Worm (Caenorhabditis elegans) whole organism, midembryonic: ENCODE data around the gene T22C8.3.

ENCODE experiments used
- T22C8.4 ChIP-seq: fragments of 200-800 bp; sonication (Bioruptor generic); IDR thresholded peaks from 2 replicates; pipeline ENCODE4 v1.3.6; 2022; ENCODE audit warnings: missing genetic modification characterization, missing compliant biosample characterization
- cog-1 ChIP-seq: sonication (generic microtip); optimal IDR thresholded peaks from 2 replicates; lab custom pipeline; 2016; ENCODE audit warnings: missing genetic modification characterization, missing compliant biosample characterization
- flt-1 ChIP-seq: fragments of 200-800 bp; sonication (Bioruptor generic); IDR thresholded peaks from 2 replicates; pipeline ENCODE4 v1.3.6; 2022; ENCODE audit warnings: missing genetic modification characterization, missing compliant biosample characterization
- klf-2 ChIP-seq: fragments of 200-800 bp; sonication (Bioruptor generic); conservative IDR thresholded peaks from 2 replicates; pipeline ENCODE4 v1.3.6; 2022; ENCODE audit warnings: missing genetic modification reagents, missing genetic modification characterization, missing compliant biosample characterization
- med-1 ChIP-seq: sonication (generic microtip); optimal IDR thresholded peaks from 2 replicates; lab custom pipeline; 2017; ENCODE audit warnings: missing genetic modification characterization, mild to moderate bottlenecking, missing compliant biosample characterization, antibody characterized with exemption, missing genetic modification reagents; ENCODE audit not compliant: insufficient read depth
- ref-1 ChIP-seq: fragments of 200-800 bp; sonication (Bioruptor generic); conservative IDR thresholded peaks from 2 replicates; pipeline ENCODE4 v1.3.6; 2022; ENCODE audit warnings: missing genetic modification reagents, missing genetic modification characterization, missing compliant biosample characterization
- tab-1 ChIP-seq: fragments of 200-800 bp; sonication (Bioruptor generic); IDR thresholded peaks from 2 replicates; pipeline ENCODE4 v1.3.6; 2022; ENCODE audit warnings: missing genetic modification characterization, missing compliant biosample characterization
- ztf-23 ChIP-seq: fragments of 200-800 bp; sonication (Bioruptor generic); IDR thresholded peaks from 2 replicates; pipeline ENCODE4 v1.3.6; 2022; ENCODE audit warnings: missing genetic modification reagents, missing genetic modification characterization, missing compliant biosample characterization
- ztf-29 ChIP-seq: fragments of 200-800 bp; sonication (Bioruptor generic); IDR thresholded peaks from 2 replicates; pipeline ENCODE4 v1.3.6; 2022; ENCODE audit warnings: missing genetic modification reagents, missing genetic modification characterization, missing compliant biosample characterization

The T22C8.3 gene

DNA sequence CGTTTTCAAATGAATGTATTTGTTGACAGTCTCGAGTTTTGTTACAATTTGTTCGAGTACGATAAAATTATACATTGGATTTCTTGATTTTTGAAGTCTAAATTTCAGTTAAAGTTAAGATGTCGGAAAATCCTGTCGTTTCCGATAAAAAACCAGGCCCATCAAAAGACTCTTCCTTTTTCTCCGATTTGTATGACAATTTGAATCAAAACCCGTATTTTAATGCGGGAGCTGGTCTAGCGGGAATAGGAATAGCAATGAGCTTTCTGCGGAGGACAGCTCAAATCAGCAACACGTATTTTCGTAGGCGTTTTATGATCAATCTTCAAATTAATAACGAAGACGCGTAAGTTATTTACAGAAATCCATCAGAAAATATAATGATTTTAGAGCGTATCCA lies 50.8 kb downstream of the T22C8.3 start, which contains the start of gene bcs-1:
TSS of gene bcs-1 (plus strand) at position 109 of the 400 bp plus-strand sequence.
- TF ChIP-seq flt-1 (GFP tag; lab: Robert Waterston, UW) = no peak
- TF ChIP-seq ztf-23 (GFP tag; lab: Robert Waterston, UW) = no peak
- TF ChIP-seq ref-1 (GFP tag; lab: Robert Waterston, UW) = no peak
- TF ChIP-seq T22C8.4 (GFP tag; lab: Robert Waterston, UW) = no peak
- TF ChIP-seq tab-1 (GFP tag; lab: Robert Waterston, UW) = no peak
- no peak for TF ChIP-seq klf-2 (GFP tag; lab: Robert Waterston, UW)
- no peak for TF ChIP-seq cog-1 (tag; lab: Kevin White, UChicago)
- TF ChIP-seq ztf-29 = no peak
- TF ChIP-seq med-1 (GFP tag; lab: Kevin White, UChicago) = no peak
